Worm (Caenorhabditis elegans) whole organism, L4 larva: ENCODE measurements around the gene F56H9.2.

ENCODE experiments used
- D1046.2 ChIP-seq: fragments of 200-800 bp; sonication (Bioruptor generic); IDR thresholded peaks from 2 replicates; pipeline ENCODE4 v1.3.6; 2022; ENCODE audit warnings: missing genetic modification characterization, missing compliant biosample characterization
- F44E2.7 ChIP-seq: fragments of 200-800 bp; sonication (Bioruptor generic); IDR thresholded peaks from 2 replicates; pipeline ENCODE4 v2.1.2; 2022; ENCODE audit warnings: missing genetic modification characterization, missing compliant biosample characterization
- R02D3.7 ChIP-seq: fragments of 150-350 bp; sonication (generic microtip); optimal IDR thresholded peaks from 3 replicates; lab custom pipeline; 2014; ENCODE audit warnings: missing biosample characterization, missing genetic modification characterization
- T26A8.4 ChIP-seq: fragments of 200-800 bp; sonication (Bioruptor generic); IDR thresholded peaks from 2 replicates; pipeline ENCODE4 v1.3.6; 2022; ENCODE audit warnings: missing genetic modification characterization, missing compliant biosample characterization
- ZK546.5 ChIP-seq, 2 experiments: sonication (generic microtip); optimal IDR thresholded peaks; 2 replicates each; lab custom pipeline; 2017; ENCODE audit warnings: missing biosample characterization in 2 of 2, missing genetic modification characterization in 2 of 2
- arid-1 ChIP-seq: fragments of 200-800 bp; sonication (Bioruptor generic); conservative IDR thresholded peaks from 2 replicates; pipeline ENCODE4 v1.3.6; 2022; ENCODE audit warnings: missing genetic modification reagents, missing genetic modification characterization, missing compliant biosample characterization
- attf-4 ChIP-seq: sonication (generic microtip); optimal IDR thresholded peaks from 3 replicates; lab custom pipeline; 2017; ENCODE audit warnings: missing biosample characterization, missing genetic modification characterization
- ceh-20 ChIP-seq: fragments of 200-800 bp; sonication (Bioruptor generic); IDR thresholded peaks from 2 replicates; pipeline ENCODE4 v1.3.6; 2022; ENCODE audit warnings: missing genetic modification reagents, missing genetic modification characterization, missing compliant biosample characterization
- ceh-32 ChIP-seq: sonication (generic microtip); optimal IDR thresholded peaks from 2 replicates; lab custom pipeline; 2016; ENCODE audit warnings: mild to moderate bottlenecking, missing genetic modification characterization, missing compliant biosample characterization; ENCODE audit not compliant: poor library complexity
- ceh-62 ChIP-seq: sonication (generic microtip); optimal IDR thresholded peaks from 2 replicates; lab custom pipeline; 2017; ENCODE audit warnings: missing biosample characterization, missing genetic modification characterization
- daf-16 ChIP-seq, 3 experiments: sonication (generic microtip); optimal IDR thresholded peaks; 2 replicates each; lab custom pipeline; 2016 to 2017; ENCODE audit warnings: missing genetic modification characterization in 3 of 3, missing genetic modification reagents in 3 of 3, mild to moderate bottlenecking in 2 of 3, missing compliant biosample characterization in 2 of 3, missing biosample characterization in 1 of 3, moderate library complexity in 1 of 3
- daf-19 ChIP-seq: fragments of 200-800 bp; sonication (Bioruptor generic); conservative IDR thresholded peaks from 2 replicates; pipeline ENCODE4 v1.3.6; 2022; ENCODE audit warnings: missing genetic modification characterization, missing compliant biosample characterization
- dmd-6 ChIP-seq: fragments of 200-800 bp; sonication (Bioruptor generic); IDR thresholded peaks from 2 replicates; pipeline ENCODE4 v1.3.6; 2022; ENCODE audit warnings: missing genetic modification reagents, missing genetic modification characterization, missing compliant biosample characterization
- dmd-8 ChIP-seq: fragments of 200-800 bp; sonication (Bioruptor generic); IDR thresholded peaks from 2 replicates; pipeline ENCODE4 v1.3.6; 2022; ENCODE audit warnings: missing genetic modification characterization, missing compliant biosample characterization
- dmd-9 ChIP-seq: fragments of 200-800 bp; sonication (Bioruptor generic); IDR thresholded peaks from 2 replicates; pipeline ENCODE4 v1.3.6; 2022; ENCODE audit warnings: missing genetic modification reagents, missing genetic modification characterization, missing compliant biosample characterization
- egl-27 ChIP-seq: sonication (generic microtip); optimal IDR thresholded peaks from 3 replicates; lab custom pipeline; 2017; ENCODE audit warnings: missing biosample characterization, missing genetic modification reagents, missing genetic modification characterization
- egl-43 ChIP-seq: fragments of 200-800 bp; sonication (Bioruptor generic); IDR thresholded peaks from 2 replicates; pipeline ENCODE4 v1.3.6; 2022; ENCODE audit warnings: missing genetic modification reagents, missing genetic modification characterization, missing compliant biosample characterization
- fos-1 ChIP-seq: fragments of 150-350 bp; optimal IDR thresholded peaks from 2 replicates; lab custom pipeline; 2014; ENCODE audit warnings: missing biosample characterization, missing genetic modification characterization
- gei-8 ChIP-seq: fragments of 200-800 bp; sonication (Bioruptor generic); optimal IDR thresholded peaks from 2 replicates; lab custom pipeline; 2018; ENCODE audit warnings: mild to moderate bottlenecking, missing genetic modification characterization, missing compliant biosample characterization
- hif-1 ChIP-seq, 2 experiments: sonication (generic microtip); optimal IDR thresholded peaks; 2 replicates each; lab custom pipeline; 2016 to 2017; ENCODE audit warnings: missing compliant biosample characterization in 2 of 2, missing genetic modification characterization in 2 of 2, missing genetic modification reagents in 2 of 2, missing genotype in 2 of 2, mild to moderate bottlenecking in 1 of 2
- lim-7 ChIP-seq: fragments of 200-800 bp; sonication (Bioruptor generic); IDR thresholded peaks from 2 replicates; pipeline ENCODE4 v1.3.6; 2022; ENCODE audit warnings: missing genetic modification characterization, missing compliant biosample characterization
- lin-1 ChIP-seq: fragments of 200-800 bp; sonication (Bioruptor generic); IDR thresholded peaks from 2 replicates; pipeline ENCODE4 v1.3.6; 2022; ENCODE audit warnings: missing genetic modification reagents, missing genetic modification characterization, missing compliant biosample characterization
- lin-13 ChIP-seq: fragments of 150-350 bp; optimal IDR thresholded peaks from 2 replicates; lab custom pipeline; 2014; ENCODE audit warnings: missing biosample characterization, missing genetic modification reagents, missing genetic modification characterization
- lin-15B ChIP-seq: fragments of 150-350 bp; sonication (generic microtip); optimal IDR thresholded peaks from 3 replicates; lab custom pipeline; 2014; ENCODE audit warnings: missing biosample characterization, missing genetic modification characterization
- lsy-2 ChIP-seq, 2 experiments: fragments of 150-350 bp in 1 of 2; sonication (generic microtip) in 1 of 2; optimal IDR thresholded peaks; 2 replicates each; lab custom pipeline; 2014 to 2017; ENCODE audit warnings: missing biosample characterization in 2 of 2, missing genetic modification characterization in 2 of 2
- mdl-1 ChIP-seq, 2 experiments: fragments of 150-350 bp in 1 of 2; sonication (generic microtip) in 1 of 2; optimal IDR thresholded peaks; 2 replicates each; lab custom pipeline; 2014 to 2017; ENCODE audit warnings: missing biosample characterization in 2 of 2, missing genetic modification characterization in 2 of 2
- mep-1 ChIP-seq: fragments of 150-350 bp; sonication (generic microtip); optimal IDR thresholded peaks from 3 replicates; lab custom pipeline; 2014; ENCODE audit warnings: missing biosample characterization, missing genetic modification characterization
- mxl-3 ChIP-seq: fragments of 200-800 bp; sonication (Bioruptor generic); optimal IDR thresholded peaks from 2 replicates; lab custom pipeline; 2018; ENCODE audit warnings: mild to moderate bottlenecking, missing genetic modification characterization, missing compliant biosample characterization
- nhr-10 ChIP-seq: fragments of 150-350 bp; optimal IDR thresholded peaks from 2 replicates; lab custom pipeline; 2014; ENCODE audit warnings: missing biosample characterization, missing genetic modification characterization
- nhr-111 ChIP-seq: fragments of 200-800 bp; sonication (Bioruptor generic); optimal IDR thresholded peaks from 2 replicates; lab custom pipeline; 2018; ENCODE audit warnings: mild to moderate bottlenecking, missing genetic modification characterization, missing compliant biosample characterization
- nhr-28 ChIP-seq: fragments of 150-350 bp; optimal IDR thresholded peaks from 2 replicates; lab custom pipeline; 2014; ENCODE audit warnings: missing biosample characterization, missing genetic modification characterization
- nhr-41 ChIP-seq: fragments of 200-800 bp; sonication (Bioruptor generic); IDR thresholded peaks from 2 replicates; pipeline ENCODE4 v1.3.6; 2022; ENCODE audit warnings: missing genetic modification reagents, missing genetic modification characterization, missing compliant biosample characterization
- nhr-48 ChIP-seq: sonication (generic microtip); optimal IDR thresholded peaks from 2 replicates; lab custom pipeline; 2016; ENCODE audit warnings: mild to moderate bottlenecking, missing genetic modification characterization, missing compliant biosample characterization
- nhr-6 ChIP-seq: fragments of 150-350 bp; optimal IDR thresholded peaks from 2 replicates; lab custom pipeline; 2014; ENCODE audit warnings: missing biosample characterization, missing genetic modification characterization
- saeg-2 ChIP-seq: fragments of 200-800 bp; sonication (Bioruptor generic); IDR thresholded peaks from 2 replicates; pipeline ENCODE4 v1.3.6; 2022; ENCODE audit warnings: missing genetic modification reagents, missing genetic modification characterization, missing compliant biosample characterization
- skn-1 ChIP-seq: fragments of 150-350 bp; optimal IDR thresholded peaks from 2 replicates; lab custom pipeline; 2014; ENCODE audit warnings: missing biosample characterization, missing genetic modification characterization
- snpc-1.2 ChIP-seq: fragments of 200-800 bp; sonication (Bioruptor generic); IDR thresholded peaks from 2 replicates; pipeline ENCODE4 v1.3.6; 2022; ENCODE audit warnings: missing genetic modification reagents, missing genetic modification characterization, missing compliant biosample characterization
- spr-1 ChIP-seq: sonication (generic microtip); optimal IDR thresholded peaks from 2 replicates; lab custom pipeline; 2016; ENCODE audit warnings: mild to moderate bottlenecking, missing genetic modification characterization, missing compliant biosample characterization
- spr-3 ChIP-seq: fragments of 200-800 bp; sonication (Bioruptor generic); optimal IDR thresholded peaks from 2 replicates; lab custom pipeline; 2018; ENCODE audit warnings: mild to moderate bottlenecking, missing genetic modification characterization, missing compliant biosample characterization
- tra-1 ChIP-seq: fragments of 200-800 bp; sonication (Bioruptor generic); IDR thresholded peaks from 2 replicates; pipeline ENCODE4 v1.3.6; 2022; ENCODE audit warnings: missing genetic modification reagents, missing genetic modification characterization, missing compliant biosample characterization
- unc-130 ChIP-seq: sonication (generic microtip); optimal IDR thresholded peaks from 2 replicates; lab custom pipeline; 2016; ENCODE audit warnings: missing genetic modification reagents, missing genetic modification characterization, missing compliant biosample characterization
- unc-39 ChIP-seq: sonication (generic microtip); optimal IDR thresholded peaks from 2 replicates; lab custom pipeline; 2017; ENCODE audit warnings: missing biosample characterization, missing genetic modification characterization
- unc-62 ChIP-seq, 3 experiments: fragments of 150-350 bp in 1 of 3; sonication (generic microtip); optimal IDR thresholded peaks in 2 of 3; peaks in 1 of 3; 1 replicate in 1 of 3; 2 replicates in 2 of 3; lab custom pipeline; 2014 to 2017; ENCODE audit warnings: missing biosample characterization in 3 of 3, missing genetic modification characterization in 3 of 3, missing genetic modification reagents in 3 of 3, missing genotype in 1 of 3
- vab-7 ChIP-seq: fragments of 200-800 bp; sonication (Bioruptor generic); IDR thresholded peaks from 2 replicates; pipeline ENCODE4 v1.3.6; 2022; ENCODE audit warnings: missing genetic modification reagents, missing genetic modification characterization, missing compliant biosample characterization
- zag-1 ChIP-seq: fragments of 150-350 bp; optimal IDR thresholded peaks from 2 replicates; lab custom pipeline; 2014; ENCODE audit warnings: missing biosample characterization, missing genetic modification characterization
- zfp-3 ChIP-seq: fragments of 200-800 bp; sonication (Bioruptor generic); conservative IDR thresholded peaks from 2 replicates; pipeline ENCODE4 v1.3.6; 2022; ENCODE audit warnings: missing genetic modification reagents, missing genetic modification characterization, missing compliant biosample characterization
- zip-11 ChIP-seq: fragments of 200-800 bp; sonication (Bioruptor generic); IDR thresholded peaks from 2 replicates; pipeline ENCODE4 v1.3.6; 2022; ENCODE audit warnings: missing genetic modification characterization, missing compliant biosample characterization
- zip-2 ChIP-seq: fragments of 150-350 bp; optimal IDR thresholded peaks from 2 replicates; lab custom pipeline; 2014; ENCODE audit warnings: missing biosample characterization, missing genetic modification characterization
- ztf-11 ChIP-seq: fragments of 150-350 bp; optimal IDR thresholded peaks from 2 replicates; lab custom pipeline; 2014; ENCODE audit warnings: missing biosample characterization, missing genetic modification characterization
- ztf-7 ChIP-seq: fragments of 150-350 bp; optimal IDR thresholded peaks from 2 replicates; lab custom pipeline; 2014; ENCODE audit warnings: missing biosample characterization, missing genetic modification characterization

Gene F56H9.2

DNA sequence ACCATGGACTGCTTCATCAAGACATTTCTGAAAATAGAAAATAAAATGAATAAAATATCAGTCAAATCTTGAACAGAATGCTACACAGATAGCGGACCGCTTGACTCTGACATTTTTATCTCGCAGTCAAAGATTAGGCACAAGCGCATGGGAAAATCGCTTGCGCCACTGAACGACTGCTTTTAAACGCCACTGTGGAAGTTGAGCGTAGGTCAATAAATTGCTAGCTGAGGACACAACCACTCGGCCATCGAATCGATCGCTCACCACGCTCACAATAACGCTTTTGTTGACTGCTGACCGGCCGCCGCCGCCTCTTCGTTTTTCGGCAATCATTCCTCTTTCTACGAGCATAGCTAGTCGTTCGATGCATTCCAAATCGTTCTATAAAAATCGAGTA, 40.7 kb upstream of the F56H9.2 start (continued):
- TF ChIP-seq zip-11 (GFP tag; lab: Robert Waterston, UW), result no peak
- no peak for TF ChIP-seq arid-1
- TF ChIP-seq lim-7, result peak; percentile 84
- no peak for TF ChIP-seq ztf-11 (tag; lab: Kevin White, UChicago)
- TF ChIP-seq nhr-111 (GFP tag; lab: Kevin White, UChicago), result peak; percentile 48
- TF ChIP-seq lin-1, result peak; percentile 66; the same call in 1 of the 2 replicates
- TF ChIP-seq dmd-6 (GFP tag; lab: Robert Waterston, UW), result peak; percentile 41; the same call in 1 of the 2 replicates
- no peak for TF ChIP-seq nhr-10
- TF ChIP-seq daf-19, result no peak
- peak in 1 of 2 experiments; percentile 24 for TF ChIP-seq mdl-1 (tag; optimal IDR thresholded peaks at IDR 0.05; lab: Kevin White, UChicago)
- TF ChIP-seq gei-8 (GFP tag; lab: Kevin White, UChicago), result peak; percentile 33
- no peak for TF ChIP-seq R02D3.7
- TF ChIP-seq ceh-32 (tag; lab: Kevin White, UChicago), result no peak
- TF ChIP-seq vab-7, result no peak; the same call in 1 of the 2 replicates
- peak in 1 of 2 experiments; percentile 94 for TF ChIP-seq unc-62 (GFP tag; optimal IDR thresholded peaks at IDR 0.05 in 1 of 2; lab: Kevin White, UChicago)
- TF ChIP-seq unc-62 (tag; optimal IDR thresholded peaks at IDR 0.05; lab: Kevin White, UChicago), result no peak
- no peak for TF ChIP-seq ztf-7 (tag; lab: Kevin White, UChicago)
- peak; percentile 43 for TF ChIP-seq nhr-28 (tag; lab: Kevin White, UChicago)
- 0 out of 2 replicates have a peak, but pooled peaks have one; percentile 9 for TF ChIP-seq dmd-9 (GFP tag; lab: Robert Waterston, UW)
- 0 out of 2 replicates have a peak, but pooled peaks have one; percentile 9 for TF ChIP-seq tra-1 (GFP tag; lab: Robert Waterston, UW)
- 0 out of 2 replicates have a peak, but pooled peaks have one; percentile 22 for TF ChIP-seq ceh-20 (GFP tag; lab: Robert Waterston, UW)
- TF ChIP-seq saeg-2 (GFP tag; lab: Robert Waterston, UW), result peak; percentile 5; the same call in 1 of the 2 replicates
- peak; percentile 9 for TF ChIP-seq lin-13
- no peak for TF ChIP-seq ZK546.5 (tag; optimal IDR thresholded peaks at IDR 0.05; lab: Kevin White, UChicago)
- no peak for TF ChIP-seq ceh-62 (tag; lab: Kevin White, UChicago)
- no peak for TF ChIP-seq lin-15B (tag; lab: Kevin White, UChicago)
- no peak for TF ChIP-seq skn-1 (tag; lab: Kevin White, UChicago)
- TF ChIP-seq zfp-3 (GFP tag; lab: Robert Waterston, UW), result no peak; the same call in 1 of the 2 replicates
- TF ChIP-seq attf-4 (tag; lab: Kevin White, UChicago), result no peak
- TF ChIP-seq hif-1 (tag; optimal IDR thresholded peaks at IDR 0.05; lab: Kevin White, UChicago), result no peak
- peak in 1 of 2 experiments; percentile 69 for TF ChIP-seq daf-16 (GFP tag; optimal IDR thresholded peaks at IDR 0.05; lab: Kevin White, UChicago)
- peak; percentile 76 for TF ChIP-seq daf-16 (tag; optimal IDR thresholded peaks at IDR 0.05; lab: Kevin White, UChicago)
- no peak for TF ChIP-seq unc-39 (tag; lab: Kevin White, UChicago)
- peak; percentile 34 for TF ChIP-seq nhr-48 (tag; lab: Kevin White, UChicago)
- no peak for TF ChIP-seq F44E2.7
- TF ChIP-seq egl-43, result peak; percentile 86
- TF ChIP-seq D1046.2 (GFP tag; lab: Robert Waterston, UW), result peak; percentile 83
- TF ChIP-seq T26A8.4 (GFP tag; lab: Robert Waterston, UW), result peak; percentile 67; the same call in 1 of the 2 replicates
- peak; percentile 30 for TF ChIP-seq unc-130 (GFP tag; lab: Kevin White, UChicago)
- peak; percentile 85 for TF ChIP-seq nhr-6
- TF ChIP-seq spr-3, result peak; percentile 17
- no peak for TF ChIP-seq egl-27 (tag; lab: Kevin White, UChicago)
- TF ChIP-seq mxl-3 (GFP tag; lab: Kevin White, UChicago), result peak; percentile 50
- peak in 1 of 2 experiments; percentile 42 for TF ChIP-seq lsy-2 (tag; optimal IDR thresholded peaks at IDR 0.05; lab: Kevin White, UChicago)
- 0 out of 2 replicates have a peak, but pooled peaks have one; percentile 40 for TF ChIP-seq nhr-41 (GFP tag; lab: Robert Waterston, UW)
- TF ChIP-seq fos-1 (tag; lab: Kevin White, UChicago), result no peak
- TF ChIP-seq dmd-8 (GFP tag; lab: Robert Waterston, UW), result peak; percentile 60; the same call in 1 of the 2 replicates
- TF ChIP-seq spr-1 (tag; lab: Kevin White, UChicago), result peak; percentile 61
- peak; percentile 68 for TF ChIP-seq snpc-1.2 (GFP tag; lab: Robert Waterston, UW)
- TF ChIP-seq mep-1, result peak; percentile 49
- peak; percentile 54 for TF ChIP-seq zip-2 (tag; lab: Kevin White, UChicago)
- no peak for TF ChIP-seq zag-1 (tag; lab: Kevin White, UChicago)
